Worm (Caenorhabditis elegans) whole organism, L4 larva: ENCODE measurements around the gene Y43C5B.3.

Experiments
- T20F7.1 ChIP-seq: fragments of 200-800 bp; sonication (Bioruptor generic); optimal IDR thresholded peaks from 2 replicates; lab custom pipeline; 2018; ENCODE audit warnings: mild to moderate bottlenecking, missing genetic modification characterization, missing compliant biosample characterization
- aha-1 ChIP-seq: fragments of 150-350 bp; peaks from one replicate; lab custom pipeline; 2014; ENCODE audit warnings: missing biosample characterization, missing genetic modification characterization
- lim-7 ChIP-seq: fragments of 200-800 bp; sonication (Bioruptor generic); IDR thresholded peaks from 2 replicates; pipeline ENCODE4 v1.3.6; 2022; ENCODE audit warnings: missing genetic modification characterization, missing compliant biosample characterization
- mxl-3 ChIP-seq: fragments of 200-800 bp; sonication (Bioruptor generic); optimal IDR thresholded peaks from 2 replicates; lab custom pipeline; 2018; ENCODE audit warnings: mild to moderate bottlenecking, missing genetic modification characterization, missing compliant biosample characterization
- nhr-10 ChIP-seq: fragments of 150-350 bp; optimal IDR thresholded peaks from 2 replicates; lab custom pipeline; 2014; ENCODE audit warnings: missing biosample characterization, missing genetic modification characterization
- tag-97 ChIP-seq: fragments of 200-800 bp; sonication (Bioruptor generic); IDR thresholded peaks from 2 replicates; pipeline ENCODE4 v1.3.6; 2022; ENCODE audit warnings: missing genetic modification characterization, missing compliant biosample characterization

The Y43C5B.3 gene

ce11 chrIV:10403193-10404058 is 53.0 kb downstream of the Y43C5B.3 start, which contains the start of gene gpa-7 (continued):
- TF ChIP-seq aha-1 (tag; lab: Kevin White, UChicago) (peak; percentile 97), lim-7 (GFP tag; lab: Robert Waterston, UW) (peak; percentile 57; the same call in 1 of the 2 replicates), nhr-10 (tag; lab: Kevin White, UChicago) (no peak), mxl-3 (GFP tag; lab: Kevin White, UChicago) (peak; percentile 25), tag-97 (no peak), T20F7.1 (GFP tag; lab: Kevin White, UChicago) (no peak)
